Worm (Caenorhabditis elegans): ENCODE data around the gene C25F9.2.

C25F9.2 gene

DNA sequence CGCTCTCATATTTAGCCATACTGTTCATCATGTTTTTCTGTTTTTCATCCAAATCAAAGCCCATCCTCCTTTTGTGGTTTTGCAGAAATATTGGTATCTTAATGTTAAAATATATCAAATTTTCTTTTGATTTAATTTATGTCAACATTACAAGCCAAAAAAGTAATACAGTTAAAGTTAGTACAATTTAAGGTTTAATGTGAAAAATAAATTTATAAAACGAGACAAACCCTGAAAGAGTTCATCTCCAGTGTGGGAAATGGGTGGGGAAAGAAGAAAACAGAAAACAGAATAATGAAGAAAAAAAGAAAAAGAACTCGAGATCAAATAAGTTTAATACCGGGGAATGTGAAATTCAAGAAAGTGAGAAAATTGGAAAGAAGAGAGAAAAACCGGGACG is 27.5 kb downstream of the C25F9.2 start, which contains the start of gene M04C3.2:
TSS of gene M04C3.2 (minus strand) at position 101 of the 400 bp plus-strand sequence.
- TF ChIP-seq ceh-88 (GFP tag; IDR thresholded peaks at IDR 0.05) (no peak), egl-13 (tag; optimal IDR thresholded peaks at IDR 0.05) (no peak), isw-1 (GFP tag; IDR thresholded peaks at IDR 0.05) (no peak), nhr-11 (tag; optimal IDR thresholded peaks at IDR 0.05) (no peak), egl-27 (tag; optimal IDR thresholded peaks at IDR 0.05) (no peak), C34B4.2 (tag; optimal IDR thresholded peaks at IDR 0.05) (no peak), hlh-17 (GFP tag; optimal IDR thresholded peaks at IDR 0.05; ENCODE audit: borderline replicate concordance) (no peak)

- TF ChIP-seq lir-3 (tag; optimal IDR thresholded peaks at IDR 0.05; ENCODE audit: poor library complexity) (no peak), hlh-17 (GFP tag; optimal IDR thresholded peaks at IDR 0.05; ENCODE audit: borderline replicate concordance) (no peak), nhr-20 (tag; optimal IDR thresholded peaks at IDR 0.05) (no peak), lin-13 (GFP tag; optimal IDR thresholded peaks at IDR 0.05) (no peak), C04F5.9 (tag; optimal IDR thresholded peaks at IDR 0.05) (no peak), ceh-88 (GFP tag; IDR thresholded peaks at IDR 0.05) (no peak), fkh-4 (tag; optimal IDR thresholded peaks at IDR 0.05; ENCODE audit: borderline replicate concordance) (no peak), dsc-1 (tag; optimal IDR thresholded peaks at IDR 0.05) (no peak)
Measured at ce11 chrV:19449544-19449943, 28.3 kb downstream of the C25F9.2 start, which contains the start of gene M04C3.5. Gene M04C3.5 (plus strand): TSS chrV:19449733.

- TF ChIP-seq aly-2 (tag; optimal IDR thresholded peaks at IDR 0.05) (no peak), skn-1 (tag; optimal IDR thresholded peaks at IDR 0.05) (no peak), hlh-17 (GFP tag; optimal IDR thresholded peaks at IDR 0.05; ENCODE audit: borderline replicate concordance) (no peak), unc-30 (tag; optimal IDR thresholded peaks at IDR 0.05) (no peak), ces-1 (GFP tag; optimal IDR thresholded peaks at IDR 0.05) (no peak), vab-15 (tag; optimal IDR thresholded peaks at IDR 0.05) (no peak), sox-4 (tag; optimal IDR thresholded peaks at IDR 0.05) (no peak), unc-98 (GFP tag; IDR thresholded peaks at IDR 0.05) (no peak), sup-37 (GFP tag; optimal IDR thresholded peaks at IDR 0.05) (no peak), zag-1 (tag; optimal IDR thresholded peaks at IDR 0.05) (no peak), pqm-1 (tag; optimal IDR thresholded peaks at IDR 0.05) (no peak), snu-23 (GFP tag; optimal IDR thresholded peaks at IDR 0.05) (no peak)
Measured at ce11 chrV:19455650-19456049, 34.4 kb downstream of the C25F9.2 start, which contains the start of the genes Y43F8B.13 and Y43F8B.14. Gene Y43F8B.13 (plus strand): TSS chrV:19455950. Gene Y43F8B.14 (minus strand): TSS chrV:19455971.

ce11 chrV:19457120-19457519 is 35.8 kb downstream of the C25F9.2 start, which contains the start of gene Y43F8B.24:
Gene Y43F8B.24 (plus strand): TSS chrV:19457420.
- TF ChIP-seq efl-1 (optimal IDR thresholded peaks at IDR 0.05): no peak
- peak in 1 of 2 experiments; percentile 52 for TF ChIP-seq efl-1 (GFP tag; optimal IDR thresholded peaks at IDR 0.05 in 1 of 2)
- no peak for TF ChIP-seq swsn-7 (tag; optimal IDR thresholded peaks at IDR 0.05)
- TF ChIP-seq C04F5.9 (tag; optimal IDR thresholded peaks at IDR 0.05): no peak
- TF ChIP-seq ama-1 (optimal IDR thresholded peaks at IDR 0.05): no peak

ce11 chrV:19462020-19462419 is 40.7 kb downstream of the C25F9.2 start, which contains the start of gene Y43F8B.15:
Gene Y43F8B.15 (minus strand): TSS chrV:19462120.
- no peak for TF ChIP-seq ceh-90 (tag; optimal IDR thresholded peaks at IDR 0.05)
- TF ChIP-seq ama-1 (optimal IDR thresholded peaks at IDR 0.05): no peak
- TF ChIP-seq Y116A8C.19 (tag; optimal IDR thresholded peaks at IDR 0.05; ENCODE audit: borderline replicate concordance): no peak
- no peak for TF ChIP-seq nhr-90 (tag; optimal IDR thresholded peaks at IDR 0.05; ENCODE audit: poor library complexity)
- no peak for TF ChIP-seq ceh-8 (GFP tag; optimal IDR thresholded peaks at IDR 0.05)
- no peak for TF ChIP-seq tbx-2 (tag; optimal IDR thresholded peaks at IDR 0.05)
- TF ChIP-seq fkh-4 (tag; optimal IDR thresholded peaks at IDR 0.05; ENCODE audit: borderline replicate concordance): no peak
- no peak for TF ChIP-seq C16A3.4 (tag; optimal IDR thresholded peaks at IDR 0.05)
- TF ChIP-seq pag-3 (tag; optimal IDR thresholded peaks at IDR 0.05; ENCODE audit: borderline replicate concordance, insufficient read depth): no peak
- no peak for TF ChIP-seq unc-130 (tag; optimal IDR thresholded peaks at IDR 0.05)
- no peak for TF ChIP-seq mef-2 (tag; optimal IDR thresholded peaks at IDR 0.05)
- TF ChIP-seq unc-62 (GFP tag; optimal IDR thresholded peaks at IDR 0.05): no peak
- no peak for TF ChIP-seq sox-4 (tag; optimal IDR thresholded peaks at IDR 0.05)
- no peak for TF ChIP-seq aha-1 (tag; optimal IDR thresholded peaks at IDR 0.05)
- TF ChIP-seq snpc-4 (tag; optimal IDR thresholded peaks at IDR 0.05): no peak
- TF ChIP-seq grh-1 (GFP tag; IDR thresholded peaks at IDR 0.05): no peak
- TF ChIP-seq vab-15 (tag; optimal IDR thresholded peaks at IDR 0.05): no peak
